Worm (Caenorhabditis elegans): ENCODE data around the gene D1086.21.
A peak's percentile ranks its signal among the peaks of the same experiment; 100 is the strongest.
"Not testable (repeated sequence)": the region's sequence is repeated elsewhere in the genome, so short reads cannot be mapped to it uniquely, and the experiment has no call there.

Gene D1086.21

DNA sequence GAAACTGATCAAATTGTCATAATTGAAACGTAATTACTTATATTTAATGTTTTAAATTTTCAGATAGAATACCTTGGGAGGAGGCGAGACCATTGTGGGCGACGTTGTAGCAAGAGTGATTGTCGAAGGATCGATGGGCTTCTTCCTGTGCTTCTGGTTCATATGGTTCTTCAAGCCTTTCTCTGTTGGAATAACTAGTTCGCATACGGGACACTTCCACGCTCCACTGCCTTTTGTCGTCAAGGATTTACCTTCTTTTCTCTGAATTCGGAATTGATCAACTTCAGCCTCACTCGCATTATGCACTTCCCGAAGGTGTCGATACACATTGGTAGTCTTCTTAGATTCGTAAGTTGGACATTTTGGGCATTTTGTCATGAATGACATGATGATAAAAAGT is 15.2 kb upstream of the D1086.21 start, which contains the start of gene F58D12.1:
TSS of gene F58D12.1 (plus strand) at position 301 of the 400 bp plus-strand sequence.
- TF ChIP-seq R02D3.7, fos-1, ceh-9 (tag; optimal IDR thresholded peaks at IDR 0.05): not testable (repeated sequence)

DNA sequence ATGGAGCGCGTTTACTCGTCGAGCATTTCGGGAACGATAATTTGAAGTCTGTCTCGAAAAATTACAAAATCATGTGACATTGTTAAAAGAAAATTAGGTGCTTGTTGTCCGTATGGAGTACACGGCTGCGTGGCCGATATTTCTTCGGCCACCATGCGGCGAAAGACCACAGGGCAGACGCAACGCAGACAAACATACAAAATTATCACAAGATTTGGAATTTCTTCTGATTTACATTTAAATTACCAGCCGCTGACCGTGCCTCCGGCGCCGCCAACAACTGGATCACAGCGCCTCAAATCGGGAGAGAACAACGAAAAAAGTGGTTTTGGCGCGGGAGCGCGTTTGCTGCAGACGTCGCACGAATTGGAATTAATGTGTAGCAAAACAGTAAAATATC is 9.4 kb upstream of the D1086.21 start:
- peak; percentile 80 for TF ChIP-seq R02D3.7 (tag; optimal IDR thresholded peaks at IDR 0.05)
- TF ChIP-seq nhr-25 (tag; optimal IDR thresholded peaks at IDR 0.05), result peak; percentile 96
- peak; percentile 86 for TF ChIP-seq ceh-28 (tag; optimal IDR thresholded peaks at IDR 0.05)
- peak; percentile 77 for TF ChIP-seq pha-4 (tag; optimal IDR thresholded peaks at IDR 0.05)
- peak; percentile 90 for TF ChIP-seq tbx-2 (tag; optimal IDR thresholded peaks at IDR 0.05)
- peak; percentile 94 for TF ChIP-seq lin-39 (tag; optimal IDR thresholded peaks at IDR 0.05)
- peak; percentile 98 for TF ChIP-seq nhr-43 (tag; optimal IDR thresholded peaks at IDR 0.05; ENCODE audit: poor library complexity, severe bottlenecking)
- TF ChIP-seq mdl-1 (tag; optimal IDR thresholded peaks at IDR 0.05), result peak; percentile 25
- TF ChIP-seq lin-15B (tag; optimal IDR thresholded peaks at IDR 0.05), result peak; percentile 82
- peak; percentile 52 for TF ChIP-seq elt-1 (tag; optimal IDR thresholded peaks at IDR 0.05)
- TF ChIP-seq eor-1 (tag; optimal IDR thresholded peaks at IDR 0.05), result peak in 1 of 2 experiments; percentile 23
- TF ChIP-seq jun-1 (tag; optimal IDR thresholded peaks at IDR 0.05), result peak; percentile 87
- TF ChIP-seq unc-62 (GFP tag; optimal IDR thresholded peaks at IDR 0.05), result peak; percentile 39
- peak; percentile 16 for TF ChIP-seq egl-27 (tag; optimal IDR thresholded peaks at IDR 0.05)
- TF ChIP-seq nhr-77 (tag; optimal IDR thresholded peaks at IDR 0.05), result peak; percentile 39
- peak; percentile 93 for TF ChIP-seq snpc-4 (tag; optimal IDR thresholded peaks at IDR 0.05)
- peak; percentile 65 for TF ChIP-seq pqm-1 (tag; optimal IDR thresholded peaks at IDR 0.05)
- TF ChIP-seq lsy-12 (tag; optimal IDR thresholded peaks at IDR 0.05), result peak; percentile 94
- TF ChIP-seq nhr-76 (tag; optimal IDR thresholded peaks at IDR 0.05), result peak; percentile 10
- peak; percentile 97 for TF ChIP-seq nhr-23 (tag; optimal IDR thresholded peaks at IDR 0.05)
- peak; percentile 41 for TF ChIP-seq nhr-28 (tag; optimal IDR thresholded peaks at IDR 0.05)
- TF ChIP-seq elt-2 (tag; optimal IDR thresholded peaks at IDR 0.05), result peak; percentile 77
- peak; percentile 35 for TF ChIP-seq egl-5 (tag; optimal IDR thresholded peaks at IDR 0.05)
- peak; percentile 87 for TF ChIP-seq nfya-1 (tag; optimal IDR thresholded peaks at IDR 0.05; ENCODE audit: insufficient read depth)
- TF ChIP-seq skn-1 (tag; optimal IDR thresholded peaks at IDR 0.05), result peak; percentile 18
- peak; percentile 28 for TF ChIP-seq ztf-4 (tag; optimal IDR thresholded peaks at IDR 0.05)
- TF ChIP-seq fkh-10 (GFP tag; optimal IDR thresholded peaks at IDR 0.05), result peak; percentile 50
- TF ChIP-seq ceh-82 (tag; optimal IDR thresholded peaks at IDR 0.05), result peak; percentile 75

DNA sequence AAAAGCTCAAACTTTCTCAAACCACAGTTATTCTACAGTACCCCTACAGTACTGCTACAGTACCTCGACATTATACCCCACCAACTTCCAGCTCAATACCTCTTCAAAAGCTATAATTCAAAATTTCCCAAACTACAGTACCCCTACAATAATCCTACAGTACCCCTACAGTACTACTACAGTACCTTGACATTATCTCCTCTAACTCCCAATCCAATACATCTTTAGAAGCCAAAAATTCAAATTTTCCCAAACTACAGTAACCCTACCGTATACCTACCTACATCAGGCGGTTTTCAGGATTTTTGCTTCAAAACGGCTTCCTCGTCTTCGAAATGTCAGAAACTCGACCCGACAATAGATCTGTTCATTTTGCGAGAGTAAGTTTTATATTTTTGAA is 7.0 kb upstream of the D1086.21 start, which contains the start of gene F58D12.3:
TSS of gene F58D12.3 (plus strand) at position 301 of the 400 bp plus-strand sequence.
- no peak for TF ChIP-seq ceh-28 (tag; optimal IDR thresholded peaks at IDR 0.05)
- TF ChIP-seq lin-39 (tag; optimal IDR thresholded peaks at IDR 0.05), result no peak
- no peak for TF ChIP-seq zag-1 (tag; optimal IDR thresholded peaks at IDR 0.05)
- TF ChIP-seq fos-1 (tag; optimal IDR thresholded peaks at IDR 0.05), result no peak
- no peak for TF ChIP-seq nhr-11 (tag; optimal IDR thresholded peaks at IDR 0.05)
- TF ChIP-seq nhr-28 (tag; optimal IDR thresholded peaks at IDR 0.05), result no peak
- no peak for TF ChIP-seq nhr-76 (tag; optimal IDR thresholded peaks at IDR 0.05)
- TF ChIP-seq fkh-10 (GFP tag; optimal IDR thresholded peaks at IDR 0.05), result no peak
- no peak for TF ChIP-seq mdl-1 (tag; optimal IDR thresholded peaks at IDR 0.05)
- no peak for TF ChIP-seq eor-1 (tag; optimal IDR thresholded peaks at IDR 0.05)
- no peak for TF ChIP-seq nhr-23 (tag; optimal IDR thresholded peaks at IDR 0.05)
- no peak for TF ChIP-seq egl-27 (tag; optimal IDR thresholded peaks at IDR 0.05)
- TF ChIP-seq fkh-2 (tag; optimal IDR thresholded peaks at IDR 0.05), result no peak

DNA sequence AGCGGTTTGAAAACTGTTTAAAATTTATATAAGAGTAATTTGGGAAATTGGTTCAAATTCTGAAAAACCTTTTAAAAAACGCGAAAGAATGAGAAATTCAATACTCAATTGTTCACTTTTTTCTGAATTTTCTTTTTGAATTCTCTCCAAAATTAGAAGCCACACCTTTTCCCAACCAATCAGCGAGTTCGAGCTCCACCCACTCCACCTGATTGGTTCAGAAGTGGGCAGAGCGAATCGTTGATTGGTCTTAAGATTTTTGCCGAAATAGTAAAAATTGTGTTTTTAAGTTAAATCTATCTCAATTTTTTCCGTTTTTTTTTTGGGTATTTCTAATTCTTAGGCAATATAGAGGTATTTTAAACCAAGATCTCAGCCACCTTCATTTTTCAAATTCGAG is 542 bp upstream of the D1086.21 start:
- TF ChIP-seq lin-15B (tag; optimal IDR thresholded peaks at IDR 0.05), result no peak
- no peak for TF ChIP-seq nhr-67 (tag; optimal IDR thresholded peaks at IDR 0.05)
- TF ChIP-seq nfya-1 (tag; optimal IDR thresholded peaks at IDR 0.05; ENCODE audit: insufficient read depth), result peak; percentile 90
- TF ChIP-seq mdl-1 (tag; optimal IDR thresholded peaks at IDR 0.05), result no peak
- TF ChIP-seq nhr-25 (tag; optimal IDR thresholded peaks at IDR 0.05), result no peak
- TF ChIP-seq pha-4 (tag; optimal IDR thresholded peaks at IDR 0.05), result no peak
- TF ChIP-seq ceh-82 (tag; optimal IDR thresholded peaks at IDR 0.05), result no peak
